Worm (Caenorhabditis elegans) whole organism, L4 larva: ENCODE results near the gene F32D8.8.

ENCODE experiments used
- F44E2.7 ChIP-seq: fragments of 200-800 bp; sonication (Bioruptor generic); IDR thresholded peaks from 2 replicates; pipeline ENCODE4 v2.1.2; 2022; ENCODE audit warnings: missing genetic modification characterization, missing compliant biosample characterization
- aly-2 ChIP-seq: sonication (generic microtip); optimal IDR thresholded peaks from 2 replicates; lab custom pipeline; 2018; ENCODE audit warnings: missing biosample characterization, missing genetic modification characterization
- mep-1 ChIP-seq: fragments of 150-350 bp; sonication (generic microtip); optimal IDR thresholded peaks from 3 replicates; lab custom pipeline; 2014; ENCODE audit warnings: missing biosample characterization, missing genetic modification characterization
- mxl-2 ChIP-seq: fragments of 200-800 bp; sonication (Bioruptor generic); conservative IDR thresholded peaks from 2 replicates; pipeline ENCODE4 v1.3.6; 2022; ENCODE audit warnings: missing genetic modification reagents, missing genetic modification characterization, missing compliant biosample characterization
- nhr-77 ChIP-seq: fragments of 150-350 bp; optimal IDR thresholded peaks from 2 replicates; lab custom pipeline; 2014; ENCODE audit warnings: missing biosample characterization, missing genetic modification characterization
- php-3 ChIP-seq: fragments of 200-800 bp; sonication (Bioruptor generic); IDR thresholded peaks from 2 replicates; pipeline ENCODE4 v1.3.6; 2022; ENCODE audit warnings: missing genetic modification reagents, missing genetic modification characterization, missing compliant biosample characterization
- tra-1 ChIP-seq: fragments of 200-800 bp; sonication (Bioruptor generic); IDR thresholded peaks from 2 replicates; pipeline ENCODE4 v1.3.6; 2022; ENCODE audit warnings: missing genetic modification reagents, missing genetic modification characterization, missing compliant biosample characterization
- unc-130 ChIP-seq: sonication (generic microtip); optimal IDR thresholded peaks from 2 replicates; lab custom pipeline; 2016; ENCODE audit warnings: missing genetic modification reagents, missing genetic modification characterization, missing compliant biosample characterization
- zag-1 ChIP-seq: fragments of 150-350 bp; optimal IDR thresholded peaks from 2 replicates; lab custom pipeline; 2014; ENCODE audit warnings: missing biosample characterization, missing genetic modification characterization
- zfp-2 ChIP-seq: sonication (generic microtip); optimal IDR thresholded peaks from 2 replicates; lab custom pipeline; 2016; ENCODE audit warnings: mild to moderate bottlenecking, missing genetic modification characterization, missing compliant biosample characterization

- TF ChIP-seq aly-2 (tag; lab: Kevin White, UChicago) (no peak), unc-130 (GFP tag; lab: Kevin White, UChicago) (no peak), zag-1 (no peak), nhr-77 (tag; lab: Kevin White, UChicago) (no peak), php-3 (no peak), mep-1 (tag; lab: Kevin White, UChicago) (no peak), tra-1 (GFP tag; lab: Robert Waterston, UW) (no peak), zfp-2 (tag; lab: Kevin White, UChicago) (no peak), F44E2.7 (GFP tag; lab: Robert Waterston, UW) (no peak), mxl-2 (GFP tag; lab: Robert Waterston, UW) (no peak)
Observed at ce11 chrV:10880138-10880882, 22.3 kb downstream of the F32D8.8 start, which contains the start of gene F32D8.1.
